Fruit fly (Drosophila melanogaster): Measurements from ENCODE around the gene Sema1a.
A peak's percentile ranks its signal among the peaks of the same experiment; 100 is the strongest.

Gene Sema1a

dm6 chr2L:8612688-8613087, 70.7 kb downstream of the Sema1a start (continued):
- TF ChIP-seq CG7963 (GFP tag; IDR thresholded peaks at IDR 0.05; ENCODE audit: partially characterized antibody) (no peak), CG6689 (GFP tag; IDR thresholded peaks at IDR 0.05) (0 out of 2 replicates have a peak, but pooled peaks have one; percentile 19), Sox102F (GFP tag; optimal IDR thresholded peaks at IDR 0.05) (peak; percentile 47), CG8478 (optimal IDR thresholded peaks at IDR 0.05) (no peak), sob (GFP tag; IDR thresholded peaks at IDR 0.05) (no peak), nmo (GFP tag; optimal IDR thresholded peaks at IDR 0.05) (peak; percentile 17), grau (tag; optimal IDR thresholded peaks at IDR 0.05) (peak; percentile 45), CG9727 (GFP tag; optimal IDR thresholded peaks at IDR 0.05) (peak; percentile 21), jing (GFP tag; optimal IDR thresholded peaks at IDR 0.05) (no peak), Taf1 (GFP tag; IDR thresholded peaks at IDR 0.05) (no peak), sens (GFP tag) (peak; percentile 59), Xrp1 (GFP tag; IDR thresholded peaks at IDR 0.05) (peak; percentile 25; the same call in 1 of the 2 replicates), CG11504 (tag; optimal IDR thresholded peaks at IDR 0.05) (peak; percentile 57), CG7839 (tag; optimal IDR thresholded peaks at IDR 0.05) (peak; percentile 46), BtbVII (GFP tag; optimal IDR thresholded peaks at IDR 0.05) (no peak), hkb (optimal IDR thresholded peaks at IDR 0.05) (no peak), hkb (GFP tag; IDR thresholded peaks at IDR 0.05) (0 out of 2 replicates have a peak, but pooled peaks have one; percentile 25), Aef1 (GFP tag; IDR thresholded peaks at IDR 0.05) (no peak), D19B (GFP tag; optimal IDR thresholded peaks at IDR 0.05) (no peak), btn (GFP tag; optimal IDR thresholded peaks at IDR 0.05) (no peak), CG15514 (GFP tag; optimal IDR thresholded peaks at IDR 0.05) (peak; percentile 16), CG5245 (GFP tag; optimal IDR thresholded peaks at IDR 0.05) (no peak), Med (GFP tag) (peak; percentile 47), slbo (GFP tag; IDR thresholded peaks at IDR 0.05) (peak; percentile 17; the same call in 1 of the 2 replicates), bsh (GFP tag; optimal IDR thresholded peaks at IDR 0.05) (peak in 1 of 2 experiments; percentile 16), Max (GFP tag; optimal IDR thresholded peaks at IDR 0.05) (no peak), dmrt11E (tag; optimal IDR thresholded peaks at IDR 0.05) (peak; percentile 5), pros (GFP tag; optimal IDR thresholded peaks at IDR 0.05) (no peak), CG10979 (tag; optimal IDR thresholded peaks at IDR 0.05) (peak; percentile 26), Nf-YA (GFP tag; IDR thresholded peaks at IDR 0.05) (no peak), sc (optimal IDR thresholded peaks at IDR 0.05) (no peak), sc (GFP tag; optimal IDR thresholded peaks at IDR 0.05) (no peak), az2 (GFP tag; optimal IDR thresholded peaks at IDR 0.05) (no peak), Xbp1 (GFP tag; optimal IDR thresholded peaks at IDR 0.05) (peak; percentile 24), bab2 (GFP tag; optimal IDR thresholded peaks at IDR 0.05) (no peak), crp (GFP tag; optimal IDR thresholded peaks at IDR 0.05) (no peak), prd (optimal IDR thresholded peaks at IDR 0.05) (no peak), prd (GFP tag; IDR thresholded peaks at IDR 0.05) (peak; percentile 44; the same call in 1 of the 3 replicates), gsb-n (tag; optimal IDR thresholded peaks at IDR 0.05) (no peak), ab (GFP tag; optimal IDR thresholded peaks at IDR 0.05) (no peak), Blimp-1 (GFP tag; optimal IDR thresholded peaks at IDR 0.05) (peak; percentile 10), Fer2 (tag; optimal IDR thresholded peaks at IDR 0.05) (no peak), tin (GFP tag; optimal IDR thresholded peaks at IDR 0.05) (peak; percentile 0), chn (GFP tag; optimal IDR thresholded peaks at IDR 0.05) (no peak), Abd-B (GFP tag; optimal IDR thresholded peaks at IDR 0.05) (peak; percentile 49), fd96Cb (tag; optimal IDR thresholded peaks at IDR 0.05) (peak; percentile 9), B-H1 (GFP tag; IDR thresholded peaks at IDR 0.05) (no peak), Atf6 (GFP tag; IDR thresholded peaks at IDR 0.05) (no peak), jigr1 (GFP tag; IDR thresholded peaks at IDR 0.05) (no peak), CoRest (tag; optimal IDR thresholded peaks at IDR 0.05) (peak; percentile 2)

Measured in whole organism, embryonic.